Worm (Caenorhabditis elegans): Measurements from ENCODE around the gene lys-3.

Gene lys-3

DNA sequence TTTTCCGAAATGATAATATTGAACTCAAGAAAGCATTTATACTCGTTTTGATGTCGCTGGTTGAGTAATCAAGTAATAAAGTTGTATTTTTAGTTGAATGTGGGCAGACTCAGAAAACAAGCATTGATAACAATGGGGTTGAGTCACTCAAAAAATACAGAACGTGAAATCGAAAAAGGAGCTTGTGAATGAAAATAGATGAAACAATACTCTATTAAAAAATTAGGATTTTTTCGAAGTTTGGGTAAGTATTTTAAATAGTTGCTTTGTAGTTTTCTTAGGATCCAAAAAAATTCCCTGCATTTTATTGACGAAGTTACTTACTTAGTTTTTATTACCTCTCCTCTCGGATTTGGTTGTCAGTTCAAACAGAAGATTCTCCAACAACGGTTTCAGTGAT is at the start of gene lys-3:
TSS of gene lys-3 (minus strand) at position 101 of the 400 bp plus-strand sequence.
- TF ChIP-seq hif-1 (tag; optimal IDR thresholded peaks at IDR 0.05) (no peak), tra-1 (GFP tag; IDR thresholded peaks at IDR 0.05) (no peak), zfp-2 (tag; optimal IDR thresholded peaks at IDR 0.05) (no peak)

DNA sequence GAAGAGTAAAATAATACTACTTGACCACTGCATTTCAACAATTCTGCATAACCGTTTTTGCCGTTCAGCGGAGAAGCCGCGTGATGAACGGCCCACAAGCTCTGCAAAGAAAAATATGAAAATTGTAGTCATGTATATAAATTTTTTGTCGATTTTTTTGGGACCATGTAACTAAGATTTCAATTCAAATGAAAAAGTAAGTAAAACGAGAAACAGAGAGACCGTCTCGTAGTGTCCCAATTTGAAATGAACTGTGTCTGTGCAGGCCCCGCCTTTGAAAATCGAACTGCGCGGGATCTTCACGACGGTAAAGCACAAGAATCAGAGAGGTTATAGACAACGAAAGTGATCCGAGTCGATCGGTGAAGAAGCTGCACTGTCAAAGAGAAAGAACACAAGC is 48.7 kb upstream of the lys-3 start, which contains the start of gene crm-1:
TSS of gene crm-1 (minus strand) at position 101 of the 400 bp plus-strand sequence.
- TF ChIP-seq lin-29 (GFP tag; IDR thresholded peaks at IDR 0.05) = no peak
- no peak for TF ChIP-seq tag-97 (GFP tag; IDR thresholded peaks at IDR 0.05)
- peak; percentile 19 for TF ChIP-seq aha-1 (tag)
- TF ChIP-seq attf-4 (tag; optimal IDR thresholded peaks at IDR 0.05) = no peak
- TF ChIP-seq hmg-1.1 (GFP tag; IDR thresholded peaks at IDR 0.05) = no peak
- TF ChIP-seq mep-1 (tag; optimal IDR thresholded peaks at IDR 0.05) = no peak
- TF ChIP-seq ztf-7 (tag; optimal IDR thresholded peaks at IDR 0.05) = no peak
- no peak for TF ChIP-seq ZK546.5 (tag; optimal IDR thresholded peaks at IDR 0.05)
- TF ChIP-seq rbr-2 (tag; optimal IDR thresholded peaks at IDR 0.05) = no peak

DNA sequence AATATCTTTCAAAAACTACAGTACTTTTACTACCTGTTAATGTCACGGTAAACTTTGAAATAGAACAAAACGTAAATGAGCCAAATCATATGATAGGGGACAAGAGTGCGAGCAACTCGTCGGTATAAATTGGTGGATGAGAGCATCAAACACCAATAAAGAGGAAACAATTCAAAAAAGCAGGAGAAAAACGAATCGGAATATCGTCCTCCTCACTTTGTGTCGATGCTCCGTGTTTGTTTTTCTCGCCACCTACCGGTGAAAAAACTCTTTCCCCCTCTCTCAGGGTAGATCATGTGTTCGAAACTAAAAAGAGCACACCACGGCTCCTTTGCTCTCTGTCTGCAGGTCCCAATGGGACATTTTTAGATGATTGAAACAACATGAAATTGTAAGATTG is 44.7 kb upstream of the lys-3 start:
- TF ChIP-seq ceh-20 (GFP tag; IDR thresholded peaks at IDR 0.05) = 0 out of 2 replicates have a peak, but pooled peaks have one; percentile 34
- no peak for TF ChIP-seq hmg-1.1 (GFP tag; IDR thresholded peaks at IDR 0.05)
- TF ChIP-seq hlh-30 (tag; optimal IDR thresholded peaks at IDR 0.05; ENCODE audit: insufficient read depth) = no peak
- TF ChIP-seq pha-4 (GFP tag; IDR thresholded peaks at IDR 0.05) = no peak
- TF ChIP-seq pha-4 (tag; optimal IDR thresholded peaks at IDR 0.05) = peak; percentile 63

DNA sequence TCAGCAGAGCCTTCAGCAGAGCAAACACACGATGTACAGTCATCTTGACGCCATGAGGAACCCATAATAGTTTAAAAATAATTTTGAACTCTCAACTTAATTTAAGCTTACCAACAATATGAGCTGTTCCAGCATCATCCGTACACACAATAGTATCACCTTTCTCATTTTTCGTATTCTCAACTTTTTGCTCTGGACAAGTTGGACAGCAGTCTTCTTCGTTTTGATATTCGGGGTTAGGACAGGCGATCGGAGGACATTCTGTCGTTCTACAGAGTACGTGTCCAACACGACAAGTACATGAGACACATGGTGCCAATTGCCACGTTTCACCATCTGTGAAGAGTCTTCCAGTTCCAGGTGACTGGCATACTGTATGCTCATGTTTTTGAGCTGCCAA is 40.2 kb upstream of the lys-3 start:
- TF ChIP-seq madf-9 (GFP tag; conservative IDR thresholded peaks at IDR 0.05) (no peak), unc-62 (GFP tag; optimal IDR thresholded peaks at IDR 0.05 in 1 of 2) (peak in 1 of 2 experiments; percentile 97), unc-62 (tag; optimal IDR thresholded peaks at IDR 0.05) (no peak)

DNA sequence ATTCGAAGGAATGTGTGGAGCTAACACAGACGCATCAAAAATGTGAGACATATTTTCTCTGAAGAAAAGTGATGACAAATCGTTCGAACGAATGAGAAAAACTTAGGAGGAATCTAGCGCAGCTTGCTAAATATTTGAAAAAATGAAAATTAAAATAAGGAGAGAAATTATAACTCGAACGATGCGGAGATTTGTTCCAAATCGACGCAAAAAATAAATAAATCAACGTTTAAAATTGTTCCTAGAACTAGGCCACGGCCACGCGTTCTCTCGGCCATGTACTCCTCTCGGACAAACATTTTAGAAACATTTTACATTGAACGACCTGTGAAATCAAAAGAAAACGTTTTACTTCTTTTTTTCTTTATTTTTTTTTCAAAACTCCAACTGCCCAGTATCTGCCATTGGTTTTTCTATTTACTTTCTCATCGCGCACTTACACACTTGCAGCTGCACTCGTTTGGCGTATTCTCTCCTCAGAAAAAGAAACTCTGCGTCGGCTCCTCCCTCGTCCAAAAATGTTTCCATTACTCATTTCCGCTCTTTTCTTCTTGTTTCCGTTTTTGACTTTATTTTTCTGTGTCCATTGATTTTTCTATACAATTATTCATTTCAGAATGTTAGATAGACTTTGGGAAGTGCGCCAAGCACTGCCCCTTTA is 36.9 kb upstream of the lys-3 start, which contains the start of the genes gna-1 and B0024.13:
TSS of gene gna-1 (minus strand) at position 51 of the 661 bp plus-strand sequence.
TSS of gene B0024.13 (plus strand) at position 611 of the 661 bp plus-strand sequence.
- TF ChIP-seq nhr-11 (tag; optimal IDR thresholded peaks at IDR 0.05) = no peak
- no peak for TF ChIP-seq attf-4 (tag; optimal IDR thresholded peaks at IDR 0.05)
- no peak for TF ChIP-seq cey-2 (tag; optimal IDR thresholded peaks at IDR 0.05; ENCODE audit: borderline replicate concordance, insufficient read depth)
- TF ChIP-seq dpl-1 (GFP tag; optimal IDR thresholded peaks at IDR 0.05) = peak; percentile 61
- TF ChIP-seq nhr-77 (tag; optimal IDR thresholded peaks at IDR 0.05) = no peak
- TF ChIP-seq hmg-1.1 (GFP tag; IDR thresholded peaks at IDR 0.05) = no peak
- TF ChIP-seq nhr-41 (GFP tag; IDR thresholded peaks at IDR 0.05) = no peak
- TF ChIP-seq gei-8 (GFP tag; optimal IDR thresholded peaks at IDR 0.05) = no peak
- no peak for TF ChIP-seq nhr-102 (tag; optimal IDR thresholded peaks at IDR 0.05)
- TF ChIP-seq ceh-32 (tag; optimal IDR thresholded peaks at IDR 0.05; ENCODE audit: poor library complexity) = no peak
- TF ChIP-seq tra-1 (GFP tag; IDR thresholded peaks at IDR 0.05) = no peak
- no peak for TF ChIP-seq egl-27 (tag; optimal IDR thresholded peaks at IDR 0.05)
- TF ChIP-seq lim-7 (GFP tag; IDR thresholded peaks at IDR 0.05) = no peak
- TF ChIP-seq hif-1 (tag; optimal IDR thresholded peaks at IDR 0.05) = peak in 1 of 2 experiments; percentile 83
- 0 out of 2 replicates have a peak, but pooled peaks have one; percentile 49 for TF ChIP-seq dmd-9 (GFP tag; IDR thresholded peaks at IDR 0.05)
- TF ChIP-seq rbr-2 (tag; optimal IDR thresholded peaks at IDR 0.05) = peak; percentile 36
- TF ChIP-seq ctbp-1 (GFP tag; IDR thresholded peaks at IDR 0.05) = no peak
- peak; percentile 47; the same call in 1 of the 2 replicates for TF ChIP-seq dmd-6 (GFP tag; IDR thresholded peaks at IDR 0.05)
- no peak for TF ChIP-seq nhr-48 (tag; optimal IDR thresholded peaks at IDR 0.05)
- no peak for TF ChIP-seq pha-4 (GFP tag; IDR thresholded peaks at IDR 0.05)
- peak; percentile 21 for TF ChIP-seq pha-4 (tag; optimal IDR thresholded peaks at IDR 0.05)
- peak; percentile 87 for TF ChIP-seq unc-130 (GFP tag; optimal IDR thresholded peaks at IDR 0.05)
- no peak for TF ChIP-seq lin-1 (GFP tag; IDR thresholded peaks at IDR 0.05)
- TF ChIP-seq ceh-44 (GFP tag; IDR thresholded peaks at IDR 0.05) = 0 out of 2 replicates have a peak, but pooled peaks have one; percentile 45
- TF ChIP-seq F44E2.7 (GFP tag; IDR thresholded peaks at IDR 0.05) = no peak
- no peak for TF ChIP-seq F26F4.8 (GFP tag; conservative IDR thresholded peaks at IDR 0.05)
- no peak for TF ChIP-seq F10B5.3 (tag; optimal IDR thresholded peaks at IDR 0.05)
- TF ChIP-seq nhr-42 (GFP tag; IDR thresholded peaks at IDR 0.05) = no peak
- TF ChIP-seq lin-13 (GFP tag; optimal IDR thresholded peaks at IDR 0.05) = no peak
- TF ChIP-seq ZK337.2 (GFP tag; IDR thresholded peaks at IDR 0.05) = peak; percentile 18; the same call in 1 of the 2 replicates

Measured in whole organism, L4 larva.